Fruit fly (Drosophila melanogaster) whole organism, embryonic: ENCODE data around the gene CG7275.

ENCODE experiments used
- Ada2b ChIP-seq: fragments of 200-800 bp; sonication (Bioruptor generic); IDR thresholded peaks from 2 replicates; pipeline ENCODE4 v1.3.6; 2022; ENCODE audit warnings: missing biosample characterization, missing genetic modification characterization
- BtbVII ChIP-seq: fragments of 200-800 bp; sonication (Bioruptor generic); optimal IDR thresholded peaks from 3 replicates; lab custom pipeline; 2017; ENCODE audit warnings: missing biosample characterization, mild to moderate bottlenecking, missing genetic modification characterization
- CG10267 ChIP-seq: fragments of 200-800 bp; sonication (Bioruptor generic); optimal IDR thresholded peaks from 2 replicates; lab custom pipeline; 2018; ENCODE audit warnings: missing biosample characterization, mild to moderate bottlenecking, missing genetic modification characterization, moderate library complexity
- CG10431 ChIP-seq: fragments of 200-800 bp; sonication (Bioruptor generic); optimal IDR thresholded peaks from 3 replicates; lab custom pipeline; 2018; ENCODE audit warnings: missing biosample characterization, mild to moderate bottlenecking, missing genetic modification characterization
- CG10543 ChIP-seq: fragments of 200-800 bp; sonication (Bioruptor generic); optimal IDR thresholded peaks from 3 replicates; lab custom pipeline; 2017; ENCODE audit warnings: missing biosample characterization, mild to moderate bottlenecking, missing genetic modification characterization, moderate library complexity
- CG11093 ChIP-seq: fragments of 200-800 bp; sonication (Bioruptor generic); IDR thresholded peaks from 3 replicates; pipeline ENCODE4 v1.3.6; 2022; ENCODE audit warnings: missing biosample characterization, missing genetic modification characterization
- CG11247 ChIP-seq: fragments of 200-800 bp; sonication (Bioruptor generic); IDR thresholded peaks from 2 replicates; pipeline ENCODE4 v1.3.6; 2022; ENCODE audit warnings: missing biosample characterization, missing genetic modification characterization
- CG11456 ChIP-seq: fragments of 200-800 bp; sonication (Bioruptor generic); IDR thresholded peaks from 3 replicates; pipeline ENCODE4 v1.3.6; 2022; ENCODE audit warnings: missing biosample characterization, missing genetic modification characterization
- CG11696 ChIP-seq: fragments of 200-800 bp; sonication (Bioruptor generic); IDR thresholded peaks from 2 replicates; pipeline ENCODE4 v1.3.6; 2022; ENCODE audit warnings: missing biosample characterization, missing genetic modification characterization
- CG11723 ChIP-seq: fragments of 200-800 bp; sonication (Bioruptor generic); optimal IDR thresholded peaks from 2 replicates; lab custom pipeline; 2017; ENCODE audit warnings: missing biosample characterization, mild to moderate bottlenecking, missing genetic modification characterization
- CG12071 ChIP-seq: fragments of 200-800 bp; sonication (Bioruptor generic); optimal IDR thresholded peaks from 3 replicates; lab custom pipeline; 2018; ENCODE audit warnings: missing biosample characterization, mild to moderate bottlenecking, missing genetic modification characterization
- CG12391 ChIP-seq: fragments of 200-800 bp; sonication (Bioruptor generic); optimal IDR thresholded peaks from 3 replicates; lab custom pipeline; 2018; ENCODE audit warnings: missing biosample characterization, mild to moderate bottlenecking, missing genetic modification characterization, moderate library complexity
- CG12659 ChIP-seq: fragments of 200-800 bp; sonication (Bioruptor generic); optimal IDR thresholded peaks from 3 replicates; lab custom pipeline; 2017; ENCODE audit warnings: mild to moderate bottlenecking, missing biosample characterization, missing genetic modification reagents, missing genetic modification characterization
- CG12942 ChIP-seq: fragments of 200-800 bp; sonication (Bioruptor generic); optimal IDR thresholded peaks from 3 replicates; lab custom pipeline; 2016; ENCODE audit warnings: missing biosample characterization, missing genetic modification characterization
- CG13287 ChIP-seq: fragments of 200-800 bp; sonication (Bioruptor generic); IDR thresholded peaks from 2 replicates; pipeline ENCODE4 v1.3.6; 2022; ENCODE audit warnings: missing biosample characterization, missing genetic modification characterization; ENCODE audit not compliant: partially characterized antibody
- CG14965 ChIP-seq: fragments of 200-800 bp; sonication (Bioruptor generic); optimal IDR thresholded peaks from 2 replicates; lab custom pipeline; 2016; ENCODE audit warnings: missing biosample characterization, missing genetic modification characterization, borderline replicate concordance
- CG15073 ChIP-seq: fragments of 200-800 bp; sonication (Bioruptor generic); optimal IDR thresholded peaks from 2 replicates; lab custom pipeline; 2016; ENCODE audit warnings: missing biosample characterization, missing genetic modification characterization
- CG15514 ChIP-seq: fragments of 200-800 bp; sonication (Bioruptor generic); optimal IDR thresholded peaks from 3 replicates; lab custom pipeline; 2017; ENCODE audit warnings: missing biosample characterization, missing genetic modification characterization, mild to moderate bottlenecking, moderate library complexity, missing genetic modification reagents
- CG1647 ChIP-seq: fragments of 200-800 bp; sonication (Bioruptor generic); optimal IDR thresholded peaks from 3 replicates; lab custom pipeline; 2016; ENCODE audit warnings: missing biosample characterization, missing genetic modification characterization
- CG17186 ChIP-seq: fragments of 200-800 bp; sonication (Bioruptor generic); optimal IDR thresholded peaks from 3 replicates; lab custom pipeline; 2017; ENCODE audit warnings: missing biosample characterization, missing genetic modification reagents, missing genetic modification characterization
- CG2116 ChIP-seq: fragments of 200-800 bp; sonication (Bioruptor generic); optimal IDR thresholded peaks from 3 replicates; lab custom pipeline; 2018; ENCODE audit warnings: missing biosample characterization, mild to moderate bottlenecking, missing genetic modification characterization
- CG32767 ChIP-seq: fragments of 200-800 bp; sonication (Bioruptor generic); IDR thresholded peaks from 2 replicates; pipeline ENCODE4 v1.3.6; 2022; ENCODE audit warnings: missing biosample characterization, missing genetic modification characterization
- CG3407 ChIP-seq: fragments of 200-800 bp; sonication (Bioruptor generic); optimal IDR thresholded peaks from 2 replicates; lab custom pipeline; 2018; ENCODE audit warnings: missing biosample characterization, mild to moderate bottlenecking, missing genetic modification characterization
- CG34224 ChIP-seq: fragments of 200-800 bp; sonication (Bioruptor generic); IDR thresholded peaks from 3 replicates; pipeline ENCODE4 v1.3.6; 2022; ENCODE audit warnings: missing biosample characterization, missing genetic modification characterization; ENCODE audit not compliant: partially characterized antibody
- CG34376 ChIP-seq: fragments of 200-800 bp; sonication (Bioruptor generic); optimal IDR thresholded peaks from 2 replicates; lab custom pipeline; 2018; ENCODE audit warnings: missing biosample characterization, mild to moderate bottlenecking, missing genetic modification characterization
- CG4404 ChIP-seq: fragments of 200-800 bp; sonication (Bioruptor generic); IDR thresholded peaks from 2 replicates; pipeline ENCODE4 v1.3.6; 2022; ENCODE audit warnings: missing biosample characterization, missing genetic modification characterization
- CG4730 ChIP-seq: fragments of 200-800 bp; sonication (Bioruptor generic); IDR thresholded peaks from 2 replicates; pipeline ENCODE4 v1.3.6; 2022; ENCODE audit warnings: missing biosample characterization, missing genetic modification characterization
- CG4854 ChIP-seq: fragments of 200-800 bp; sonication (Bioruptor generic); optimal IDR thresholded peaks from 2 replicates; lab custom pipeline; 2016; ENCODE audit warnings: missing biosample characterization, missing genetic modification characterization, inconsistent platforms
- CG7928 ChIP-seq: fragments of 200-800 bp; sonication (Bioruptor generic); optimal IDR thresholded peaks from 2 replicates; lab custom pipeline; 2017; ENCODE audit warnings: missing biosample characterization, mild to moderate bottlenecking, missing genetic modification characterization
- CG7963 ChIP-seq: fragments of 200-800 bp; sonication (Bioruptor generic); IDR thresholded peaks from 3 replicates; pipeline ENCODE4 v1.3.6; 2022; ENCODE audit warnings: missing biosample characterization, missing genetic modification characterization; ENCODE audit not compliant: partially characterized antibody
- CG8478 ChIP-seq: fragments of >200 bp; optimal IDR thresholded peaks from 2 replicates; lab custom pipeline; 2018
- CG9609 ChIP-seq: fragments of 200-800 bp; sonication (Bioruptor generic); optimal IDR thresholded peaks from 3 replicates; lab custom pipeline; 2016; ENCODE audit warnings: missing biosample characterization, missing genetic modification characterization
- Chrac-16 ChIP-seq: fragments of 200-800 bp; sonication (Bioruptor generic); optimal IDR thresholded peaks from 3 replicates; lab custom pipeline; 2016; ENCODE audit warnings: missing biosample characterization, missing genetic modification characterization
- D19A ChIP-seq: fragments of 200-800 bp; optimal IDR thresholded peaks from 3 replicates; lab custom pipeline; 2019; ENCODE audit warnings: missing biosample characterization, mild to moderate bottlenecking, missing genetic modification characterization, moderate library complexity
- Doc2 ChIP-seq: fragments of 200-800 bp; sonication (Bioruptor generic); IDR thresholded peaks from 2 replicates; pipeline ENCODE4 v1.3.6; 2022; ENCODE audit warnings: missing biosample characterization, missing genetic modification characterization
- Fer1 ChIP-seq: fragments of 200-800 bp; sonication (Bioruptor generic); optimal IDR thresholded peaks from 2 replicates; lab custom pipeline; 2017; ENCODE audit warnings: missing biosample characterization, mild to moderate bottlenecking, missing genetic modification characterization
- Fer3 ChIP-seq: fragments of 200-800 bp; sonication (Bioruptor generic); optimal IDR thresholded peaks from 2 replicates; lab custom pipeline; 2018; ENCODE audit warnings: missing biosample characterization, mild to moderate bottlenecking, missing genetic modification characterization, moderate library complexity
- HLH3B ChIP-seq: fragments of 200-800 bp; sonication (Bioruptor generic); IDR thresholded peaks from 2 replicates; pipeline ENCODE4 v1.3.6; 2022; ENCODE audit warnings: missing biosample characterization, missing genetic modification characterization
- HLH4C ChIP-seq: fragments of 200-800 bp; sonication (Bioruptor generic); IDR thresholded peaks from 3 replicates; pipeline ENCODE4 v1.3.6; 2022; ENCODE audit warnings: missing biosample characterization, missing genetic modification characterization; ENCODE audit not compliant: partially characterized antibody
- Hsf ChIP-seq: fragments of 200-800 bp; sonication (Bioruptor generic); optimal IDR thresholded peaks from 3 replicates; lab custom pipeline; 2016; ENCODE audit warnings: missing biosample characterization, missing genetic modification characterization
- Meics ChIP-seq: fragments of 200-800 bp; sonication (Bioruptor generic); optimal IDR thresholded peaks from 2 replicates; lab custom pipeline; 2017; ENCODE audit warnings: missing biosample characterization, mild to moderate bottlenecking, missing genetic modification characterization
- NK7.1 ChIP-seq: fragments of 200-800 bp; sonication (Bioruptor generic); optimal IDR thresholded peaks from 3 replicates; lab custom pipeline; 2016; ENCODE audit warnings: missing biosample characterization, missing genetic modification characterization
- Opbp ChIP-seq: fragments of 200-800 bp; sonication (Bioruptor generic); IDR thresholded peaks from 3 replicates; pipeline ENCODE4 v1.3.6; 2022; ENCODE audit warnings: missing biosample characterization, missing genetic modification characterization; ENCODE audit not compliant: partially characterized antibody
- Sox100B ChIP-seq: fragments of 200-800 bp; sonication (Bioruptor generic); optimal IDR thresholded peaks from 3 replicates; lab custom pipeline; 2018; ENCODE audit warnings: missing biosample characterization, mild to moderate bottlenecking, missing genetic modification characterization
- Sry-δ ChIP-seq: fragments of 200-800 bp; sonication (Bioruptor generic); optimal IDR thresholded peaks from 2 replicates; lab custom pipeline; 2016; ENCODE audit warnings: missing biosample characterization, missing genetic modification characterization
- br ChIP-seq: fragments of >200 bp; optimal IDR thresholded peaks from 2 replicates; lab custom pipeline; 2017
- cato ChIP-seq: fragments of 200-800 bp; sonication (Bioruptor generic); optimal IDR thresholded peaks from 2 replicates; lab custom pipeline; 2016; ENCODE audit warnings: missing biosample characterization, missing genetic modification characterization, borderline replicate concordance
- ems ChIP-seq: fragments of 200-800 bp; sonication (Bioruptor generic); optimal IDR thresholded peaks from 3 replicates; lab custom pipeline; 2016; ENCODE audit warnings: missing biosample characterization, missing genetic modification characterization
- nmo ChIP-seq: fragments of 200-800 bp; sonication (Bioruptor generic); optimal IDR thresholded peaks from 2 replicates; lab custom pipeline; 2018; ENCODE audit warnings: missing biosample characterization, mild to moderate bottlenecking, missing genetic modification characterization, moderate library complexity
- pho ChIP-seq: fragments of 200-800 bp; sonication (Bioruptor generic); optimal IDR thresholded peaks from 2 replicates; lab custom pipeline; 2016; ENCODE audit warnings: missing biosample characterization, missing genetic modification characterization
- sisA ChIP-seq: fragments of 200-800 bp; sonication (Bioruptor generic); IDR thresholded peaks from 2 replicates; pipeline ENCODE4 v1.3.6; 2022; ENCODE audit warnings: missing biosample characterization, missing genetic modification characterization

The CG7275 gene

DNA sequence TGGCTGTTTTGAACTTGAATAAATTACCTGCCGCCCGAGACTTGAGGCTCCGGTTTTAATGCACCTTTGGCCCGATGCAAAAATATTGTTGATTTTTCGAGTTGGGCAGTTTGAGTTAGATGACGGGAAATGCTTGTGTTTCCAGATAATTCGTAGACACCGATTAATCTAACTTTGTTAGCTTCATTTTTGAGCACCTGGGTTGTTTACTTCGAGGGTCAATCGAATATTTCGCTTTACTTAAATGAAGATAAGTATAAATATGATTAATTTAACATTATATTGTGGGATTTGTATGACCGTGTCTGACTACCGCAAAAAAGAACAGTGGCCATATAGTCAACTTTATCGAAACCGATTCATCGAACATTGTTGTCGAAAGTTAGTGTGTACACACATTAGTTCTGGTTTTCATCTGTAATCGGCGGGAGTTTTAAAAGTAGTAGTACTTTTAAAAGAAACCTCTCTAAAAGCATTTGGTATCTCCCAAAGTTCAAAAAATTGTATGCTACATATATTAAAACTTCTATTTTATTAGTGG, 25.1 kb downstream of the CG7275 start, which contains the start of gene CG7945 (continued):
- peak; percentile 44 for TF ChIP-seq CG10267 (tag; lab: Kevin White, UChicago)
- TF ChIP-seq CG12391 (tag; lab: Kevin White, UChicago): peak; percentile 23
- peak; percentile 68 for TF ChIP-seq CG12659 (GFP tag; lab: Kevin White, UChicago)
- peak; percentile 84 for TF ChIP-seq CG13287 (GFP tag; lab: Robert Waterston, UW)
- TF ChIP-seq Fer3 (tag; lab: Kevin White, UChicago): no peak
- TF ChIP-seq nmo: peak; percentile 23
- no peak for TF ChIP-seq Doc2 (GFP tag; lab: Robert Waterston, UW)
- TF ChIP-seq HLH3B (GFP tag; lab: Robert Waterston, UW): no peak
- no peak for TF ChIP-seq Hsf (GFP tag; lab: Kevin White, UChicago)
- TF ChIP-seq cato (GFP tag; lab: Kevin White, UChicago): no peak
- TF ChIP-seq CG1647 (GFP tag; lab: Kevin White, UChicago): no peak
- TF ChIP-seq CG4730 (GFP tag; lab: Robert Waterston, UW): no peak
- TF ChIP-seq Opbp (GFP tag; lab: Robert Waterston, UW): peak; percentile 71; the same call in 2 of the 3 replicates
- no peak for TF ChIP-seq pho
- no peak for TF ChIP-seq CG3407 (GFP tag; lab: Kevin White, UChicago)
- peak; percentile 72 for TF ChIP-seq CG34224 (GFP tag; lab: Robert Waterston, UW)
- peak; percentile 85 for TF ChIP-seq CG2116 (GFP tag; lab: Kevin White, UChicago)
- TF ChIP-seq CG8478 (lab: Kevin White, UChicago): no peak
- TF ChIP-seq CG15073 (GFP tag; lab: Kevin White, UChicago): no peak
- TF ChIP-seq D19A (tag; lab: Kevin White, UChicago): no peak
- no peak for TF ChIP-seq CG32767 (GFP tag; lab: Robert Waterston, UW)
- no peak for TF ChIP-seq NK7.1 (GFP tag; lab: Kevin White, UChicago)
- no peak for TF ChIP-seq CG34376
- TF ChIP-seq CG4854 (GFP tag; lab: Kevin White, UChicago): no peak
- TF ChIP-seq CG15514 (GFP tag; lab: Kevin White, UChicago): peak; percentile 51
- TF ChIP-seq CG10543 (GFP tag; lab: Kevin White, UChicago): no peak
- TF ChIP-seq HLH4C (GFP tag; lab: Robert Waterston, UW): peak; percentile 78
- no peak for TF ChIP-seq CG14965
- no peak for TF ChIP-seq CG4404 (GFP tag; lab: Robert Waterston, UW)
- peak; percentile 11 for TF ChIP-seq Fer1 (GFP tag; lab: Kevin White, UChicago)
- TF ChIP-seq br (lab: Kevin White, UChicago): no peak
- no peak for TF ChIP-seq CG11723
- no peak for TF ChIP-seq BtbVII (GFP tag; lab: Kevin White, UChicago)
- TF ChIP-seq CG10431 (GFP tag; lab: Kevin White, UChicago): no peak
- no peak for TF ChIP-seq Sox100B (GFP tag; lab: Kevin White, UChicago)
- TF ChIP-seq CG9609 (GFP tag; lab: Kevin White, UChicago): no peak
- no peak for TF ChIP-seq CG11696 (GFP tag; lab: Robert Waterston, UW)
- peak; percentile 49; the same call in 2 of the 3 replicates for TF ChIP-seq CG7963 (GFP tag; lab: Robert Waterston, UW)
- TF ChIP-seq CG12071: no peak
- TF ChIP-seq Sry-δ (GFP tag; lab: Kevin White, UChicago): peak; percentile 60
- TF ChIP-seq Ada2b (GFP tag; lab: Robert Waterston, UW): no peak
- TF ChIP-seq CG11093: no peak
- TF ChIP-seq ems (GFP tag; lab: Kevin White, UChicago): no peak
- no peak for TF ChIP-seq CG7928
- no peak for TF ChIP-seq Chrac-16 (GFP tag; lab: Kevin White, UChicago)
- no peak for TF ChIP-seq CG12942 (GFP tag; lab: Kevin White, UChicago)
- no peak for TF ChIP-seq CG11456
- no peak for TF ChIP-seq Meics (GFP tag; lab: Kevin White, UChicago)
- TF ChIP-seq CG11247 (GFP tag; lab: Robert Waterston, UW): no peak
- no peak for TF ChIP-seq sisA (GFP tag; lab: Robert Waterston, UW)
- TF ChIP-seq CG17186 (GFP tag; lab: Kevin White, UChicago): peak; percentile 39
